Fruit fly (Drosophila melanogaster) whole organism, pupa: ENCODE results near the gene Crz.

Experiments used
- CG13204 ChIP-seq: fragments of 200-800 bp; sonication (Bioruptor generic); optimal IDR thresholded peaks from 2 replicates; lab custom pipeline; 2018; ENCODE audit warnings: missing biosample characterization, mild to moderate bottlenecking, missing genetic modification characterization, moderate library complexity
- CG15710 ChIP-seq: fragments of 200-800 bp; sonication (Bioruptor generic); optimal IDR thresholded peaks from 2 replicates; lab custom pipeline; 2018; ENCODE audit warnings: missing biosample characterization, mild to moderate bottlenecking, missing genetic modification characterization, moderate library complexity
- CG32121 ChIP-seq: fragments of 200-800 bp; sonication (Bioruptor generic); IDR thresholded peaks from 2 replicates; pipeline ENCODE4 v1.3.6; 2022; ENCODE audit warnings: missing biosample characterization, missing genetic modification characterization
- CG34367 ChIP-seq: fragments of 200-800 bp; sonication (Bioruptor generic); optimal IDR thresholded peaks from 2 replicates; lab custom pipeline; 2018; ENCODE audit warnings: missing biosample characterization, mild to moderate bottlenecking, missing genetic modification characterization
- EcR ChIP-seq: fragments of 200-800 bp; sonication (Bioruptor generic); optimal IDR thresholded peaks from 3 replicates; lab custom pipeline; 2019; ENCODE audit warnings: missing biosample characterization, missing genetic modification characterization, mild to moderate bottlenecking, moderate library complexity, missing genetic modification reagents
- Pif1A ChIP-seq: fragments of 200-800 bp; sonication (Bioruptor generic); optimal IDR thresholded peaks from 3 replicates; lab custom pipeline; 2016; ENCODE audit warnings: missing biosample characterization, missing genetic modification characterization
- Snoo ChIP-seq: fragments of 200-800 bp; sonication (Bioruptor generic); optimal IDR thresholded peaks from 3 replicates; lab custom pipeline; 2017; ENCODE audit warnings: missing biosample characterization, mild to moderate bottlenecking, missing genetic modification characterization, inconsistent platforms
- gl ChIP-seq: fragments of 200-800 bp; sonication (Bioruptor generic); optimal IDR thresholded peaks from 2 replicates; lab custom pipeline; 2018; ENCODE audit warnings: missing biosample characterization, mild to moderate bottlenecking, missing genetic modification characterization
- rn ChIP-seq: fragments of 200-800 bp; sonication (Bioruptor generic); IDR thresholded peaks from 2 replicates; pipeline ENCODE4 v1.3.6; 2022; ENCODE audit warnings: missing biosample characterization, missing genetic modification characterization

DNA sequence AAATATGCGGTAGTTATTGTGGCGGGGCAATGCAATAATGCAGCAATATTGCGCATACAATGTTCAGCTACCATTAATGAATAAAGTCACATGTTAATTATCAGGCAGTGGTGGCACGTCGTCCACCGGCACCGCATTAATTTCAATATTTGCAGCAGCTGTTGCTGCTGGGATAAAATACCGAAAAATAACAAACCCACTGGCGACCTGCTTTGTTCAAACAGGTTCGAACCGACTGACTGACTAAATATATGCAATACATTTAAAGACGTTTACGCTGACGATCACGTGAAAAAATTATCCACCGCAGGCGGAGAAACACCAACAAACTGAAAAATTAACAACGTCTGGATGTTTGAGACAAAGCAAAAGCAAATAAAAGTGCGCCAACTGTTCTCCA lies 17.2 kb upstream of the Crz start:
- TF ChIP-seq CG34367 (tag; lab: Kevin White, UChicago): no peak
- no peak for TF ChIP-seq rn
- TF ChIP-seq gl: no peak
- no peak for TF ChIP-seq Pif1A (GFP tag; lab: Kevin White, UChicago)
- no peak for TF ChIP-seq Snoo (tag; lab: Kevin White, UChicago)
- TF ChIP-seq EcR (GFP tag; lab: Kevin White, UChicago): no peak
- TF ChIP-seq CG15710 (tag; lab: Kevin White, UChicago): no peak
- TF ChIP-seq CG32121 (GFP tag; lab: Robert Waterston, UW): no peak
- no peak for TF ChIP-seq CG13204 (GFP tag; lab: Kevin White, UChicago)
